Worm (Caenorhabditis elegans) whole organism, young adult: ENCODE measurements around the gene pyk-2.

Experiments used
- B0336.3 ChIP-seq: fragments of 200-800 bp; sonication (Bioruptor generic); IDR thresholded peaks from 2 replicates; pipeline ENCODE4 v1.3.6; 2022; ENCODE audit warnings: missing genetic modification characterization, missing compliant biosample characterization
- F33H1.4 ChIP-seq: fragments of 200-800 bp; sonication (Bioruptor generic); IDR thresholded peaks from 2 replicates; pipeline ENCODE4 v1.3.6; 2022; ENCODE audit warnings: missing genetic modification reagents, missing genetic modification characterization, missing compliant biosample characterization
- F39B2.1 ChIP-seq: fragments of 200-800 bp; sonication (Bioruptor generic); IDR thresholded peaks from 2 replicates; pipeline ENCODE4 v1.3.6; 2022; ENCODE audit warnings: missing genetic modification reagents, missing genetic modification characterization, missing compliant biosample characterization
- F55B11.4 ChIP-seq: sonication (generic microtip); optimal IDR thresholded peaks from 2 replicates; lab custom pipeline; 2016; ENCODE audit warnings: missing compliant biosample characterization, missing genetic modification characterization, borderline replicate concordance; ENCODE audit not compliant: insufficient read depth
- Y56A3A.18 ChIP-seq: fragments of 200-800 bp; sonication (Bioruptor generic); IDR thresholded peaks from 2 replicates; pipeline ENCODE4 v1.3.6; 2022; ENCODE audit warnings: missing genetic modification reagents, missing genetic modification characterization, missing compliant biosample characterization
- Y67H2A.10 ChIP-seq: fragments of 200-800 bp; sonication (Bioruptor generic); conservative IDR thresholded peaks from 2 replicates; pipeline ENCODE4 v1.3.6; 2022; ENCODE audit warnings: missing genetic modification reagents, missing genetic modification characterization, missing compliant biosample characterization
- Y79H2A.3 ChIP-seq: fragments of 200-800 bp; sonication (Bioruptor generic); conservative IDR thresholded peaks from 2 replicates; pipeline ENCODE4 v1.3.6; 2022; ENCODE audit warnings: missing genetic modification reagents, missing genetic modification characterization, missing compliant biosample characterization
- ZK185.1 ChIP-seq: sonication (generic microtip); optimal IDR thresholded peaks from 2 replicates; lab custom pipeline; 2016; ENCODE audit warnings: mild to moderate bottlenecking, missing genetic modification characterization, missing compliant biosample characterization; ENCODE audit not compliant: poor library complexity, severe bottlenecking
- ama-1 ChIP-seq, 3 experiments: fragments of 150-350 bp in 1 of 3; sonication (generic microtip) in 2 of 3; optimal IDR thresholded peaks; 2 replicates each; lab custom pipeline; 2014 to 2018; ENCODE audit warnings: missing biosample characterization in 2 of 3, missing genetic modification characterization in 2 of 3, missing genetic modification reagents in 2 of 3
- aptf-2 ChIP-seq: fragments of 200-800 bp; sonication (Bioruptor generic); conservative IDR thresholded peaks from 2 replicates; pipeline ENCODE4 v1.3.6; 2022; ENCODE audit warnings: missing genetic modification reagents, missing genetic modification characterization, missing compliant biosample characterization
- atf-7 ChIP-seq: sonication (generic microtip); optimal IDR thresholded peaks from 2 replicates; lab custom pipeline; 2017; ENCODE audit warnings: mild to moderate bottlenecking, missing genetic modification characterization, missing compliant biosample characterization
- attf-5 ChIP-seq: fragments of 200-800 bp; sonication (Bioruptor generic); optimal IDR thresholded peaks from 2 replicates; lab custom pipeline; 2018; ENCODE audit warnings: mild to moderate bottlenecking, missing genetic modification characterization, missing compliant biosample characterization
- bed-1 ChIP-seq: fragments of 200-800 bp; sonication (Bioruptor generic); IDR thresholded peaks from 2 replicates; pipeline ENCODE4 v1.3.6; 2022; ENCODE audit warnings: missing genetic modification reagents, missing genetic modification characterization, missing compliant biosample characterization
- cebp-1 ChIP-seq, 2 experiments: fragments of 200-800 bp in 1 of 2; sonication (Bioruptor generic) in 1 of 2; sonication (generic microtip) in 1 of 2; IDR thresholded peaks in 1 of 2; optimal IDR thresholded peaks in 1 of 2; 2 replicates each; pipeline versions ENCODE4 v1.3.6 to Lab custom; 2017 to 2022; ENCODE audit warnings: missing compliant biosample characterization in 2 of 2, missing genetic modification characterization in 2 of 2, mild to moderate bottlenecking in 1 of 2, missing genetic modification reagents in 1 of 2, moderate library complexity in 1 of 2
- ceh-27 ChIP-seq: fragments of 200-800 bp; sonication (Bioruptor generic); optimal IDR thresholded peaks from 2 replicates; lab custom pipeline; 2018; ENCODE audit warnings: mild to moderate bottlenecking, missing genetic modification characterization, moderate library complexity, missing compliant biosample characterization
- die-1 ChIP-seq: sonication (generic microtip); optimal IDR thresholded peaks from 2 replicates; lab custom pipeline; 2016; ENCODE audit warnings: missing genotype, mild to moderate bottlenecking, missing genetic modification characterization, missing compliant biosample characterization
- egl-18 ChIP-seq: fragments of 200-800 bp; sonication (Bioruptor generic); IDR thresholded peaks from 2 replicates; pipeline ENCODE4 v1.3.6; 2022; ENCODE audit warnings: missing genetic modification reagents, missing genetic modification characterization, missing compliant biosample characterization
- egl-44 ChIP-seq: fragments of 200-800 bp; sonication (Bioruptor generic); IDR thresholded peaks from 2 replicates; pipeline ENCODE4 v1.3.6; 2022; ENCODE audit warnings: missing genetic modification reagents, missing genetic modification characterization, missing compliant biosample characterization
- gei-17 ChIP-seq: fragments of 200-800 bp; sonication (Bioruptor generic); optimal IDR thresholded peaks from 2 replicates; lab custom pipeline; 2018; ENCODE audit warnings: mild to moderate bottlenecking, missing genetic modification characterization, missing compliant biosample characterization
- lin-26 ChIP-seq: fragments of 200-800 bp; sonication (Bioruptor generic); IDR thresholded peaks from 2 replicates; pipeline ENCODE4 v1.3.6; 2022; ENCODE audit warnings: missing genetic modification reagents, missing genetic modification characterization, missing compliant biosample characterization
- lin-54 ChIP-seq: fragments of 200-800 bp; sonication (Bioruptor generic); optimal IDR thresholded peaks from 2 replicates; lab custom pipeline; 2018; ENCODE audit warnings: mild to moderate bottlenecking, missing genetic modification characterization, missing compliant biosample characterization
- lir-1 ChIP-seq: fragments of 200-800 bp; sonication (Bioruptor generic); conservative IDR thresholded peaks from 2 replicates; pipeline ENCODE4 v1.3.6; 2022; ENCODE audit warnings: missing genetic modification reagents, missing genetic modification characterization, missing compliant biosample characterization
- lsy-27 ChIP-seq: sonication (generic microtip); optimal IDR thresholded peaks from 2 replicates; lab custom pipeline; 2017; ENCODE audit warnings: missing genetic modification characterization, mild to moderate bottlenecking, missing compliant biosample characterization, antibody characterized with exemption, missing genotype, borderline replicate concordance; ENCODE audit not compliant: insufficient read depth
- mel-28 ChIP-seq: sonication (generic microtip); optimal IDR thresholded peaks from 2 replicates; lab custom pipeline; 2016; ENCODE audit warnings: borderline replicate concordance, mild to moderate bottlenecking, missing genetic modification characterization, missing compliant biosample characterization
- mes-4 ChIP-seq: sonication (generic microtip); optimal IDR thresholded peaks from 2 replicates; lab custom pipeline; 2016; ENCODE audit warnings: missing genotype, missing genetic modification characterization, missing compliant biosample characterization
- nfya-2 ChIP-seq: fragments of 200-800 bp; sonication (Bioruptor generic); IDR thresholded peaks from 2 replicates; pipeline ENCODE4 v1.3.6; 2022; ENCODE audit warnings: missing genetic modification reagents, missing genetic modification characterization, missing compliant biosample characterization
- nhr-120 ChIP-seq: fragments of 200-800 bp; sonication (Bioruptor generic); IDR thresholded peaks from 2 replicates; pipeline ENCODE4 v1.3.6; 2022; ENCODE audit warnings: missing genetic modification characterization, missing compliant biosample characterization
- pha-4 ChIP-seq: fragments of 150-350 bp; sonication (generic microtip); optimal IDR thresholded peaks from 2 replicates; lab custom pipeline; 2014; ENCODE audit warnings: missing biosample characterization, missing genetic modification reagents, missing genetic modification characterization
- rcor-1 ChIP-seq: fragments of 200-800 bp; sonication (Bioruptor generic); IDR thresholded peaks from 2 replicates; pipeline ENCODE4 v1.3.6; 2022; ENCODE audit warnings: missing genetic modification reagents, missing genetic modification characterization, missing compliant biosample characterization
- repo-1 ChIP-seq: sonication (generic microtip); optimal IDR thresholded peaks from 2 replicates; lab custom pipeline; 2017; ENCODE audit warnings: mild to moderate bottlenecking, missing genetic modification characterization, missing compliant biosample characterization
- rpc-1 ChIP-seq, 2 experiments: fragments of 150-350 bp in 1 of 2; sonication (generic microtip) in 1 of 2; optimal IDR thresholded peaks; 2 replicates each; lab custom pipeline; 2014 to 2018; ENCODE audit warnings: missing biosample characterization in 1 of 2, missing genetic modification characterization in 1 of 2, missing genetic modification reagents in 1 of 2, missing genotype in 1 of 2
- sea-2 ChIP-seq: fragments of 200-800 bp; sonication (Bioruptor generic); IDR thresholded peaks from 2 replicates; pipeline ENCODE4 v1.3.6; 2022; ENCODE audit warnings: missing genetic modification characterization, missing compliant biosample characterization
- snpc-3.4 ChIP-seq: sonication (generic microtip); optimal IDR thresholded peaks from 2 replicates; lab custom pipeline; 2017; ENCODE audit warnings: missing genetic modification characterization, mild to moderate bottlenecking, missing compliant biosample characterization, antibody characterized with exemption, moderate library complexity, missing genotype, missing genetic modification reagents
- somi-1 ChIP-seq: fragments of 200-800 bp; sonication (Bioruptor generic); optimal IDR thresholded peaks from 2 replicates; lab custom pipeline; 2018; ENCODE audit warnings: mild to moderate bottlenecking, missing genetic modification characterization, missing compliant biosample characterization
- tbx-9 ChIP-seq: sonication (generic microtip); optimal IDR thresholded peaks from 2 replicates; lab custom pipeline; 2016; ENCODE audit warnings: borderline replicate concordance, missing genetic modification characterization, inconsistent platforms, missing compliant biosample characterization
- unc-62 ChIP-seq: fragments of 150-350 bp; optimal IDR thresholded peaks from 2 replicates; lab custom pipeline; 2014; ENCODE audit warnings: missing biosample characterization, missing genetic modification reagents, missing genetic modification characterization
- xnd-1 ChIP-seq: sonication (generic microtip); optimal IDR thresholded peaks from 2 replicates; lab custom pipeline; 2016; ENCODE audit warnings: missing genotype, missing genetic modification reagents, missing genetic modification characterization, missing compliant biosample characterization
- ztf-25 ChIP-seq: fragments of 200-800 bp; sonication (Bioruptor generic); IDR thresholded peaks from 2 replicates; pipeline ENCODE4 v1.3.6; 2022; ENCODE audit warnings: missing genetic modification reagents, missing genetic modification characterization, missing compliant biosample characterization

pyk-2 gene

ce11 chrIV:10891993-10892392, 17.7 kb upstream of the pyk-2 start, which contains the start of gene srlf-12:
srlf-12 (minus strand) TSS chrIV:10892093.
- no peak for TF ChIP-seq B0336.3
- no peak for TF ChIP-seq mes-4 (tag; lab: Kevin White, UChicago)
- no peak for TF ChIP-seq atf-7 (tag; lab: Kevin White, UChicago)
- TF ChIP-seq unc-62 = no peak
- no peak for TF ChIP-seq Y56A3A.18
- no peak for TF ChIP-seq die-1
- TF ChIP-seq egl-44 (GFP tag; lab: Robert Waterston, UW) = no peak
- TF ChIP-seq lin-54 = no peak

ce11 chrIV:10894255-10894654, 15.5 kb upstream of the pyk-2 start, which contains the start of gene srlf-14:
srlf-14 (minus strand) TSS chrIV:10894355.
- TF ChIP-seq ceh-27 (GFP tag; lab: Kevin White, UChicago) (no peak), sea-2 (GFP tag; lab: Robert Waterston, UW) (no peak), aptf-2 (GFP tag; lab: Robert Waterston, UW) (no peak), F55B11.4 (no peak), B0336.3 (no peak), Y79H2A.3 (GFP tag; lab: Robert Waterston, UW) (no peak), egl-18 (GFP tag; lab: Robert Waterston, UW) (no peak)

ce11 chrIV:10896512-10896911, 13.2 kb upstream of the pyk-2 start, which contains the start of gene srlf-13:
srlf-13 (minus strand) TSS chrIV:10896612.
- TF ChIP-seq ama-1 (optimal IDR thresholded peaks at IDR 0.05; lab: Kevin White, UChicago) (no peak), ama-1 (GFP tag; optimal IDR thresholded peaks at IDR 0.05; lab: Kevin White, UChicago) (no peak), rpc-1 (optimal IDR thresholded peaks at IDR 0.05; lab: Kevin White, UChicago) (no peak), rpc-1 (tag; optimal IDR thresholded peaks at IDR 0.05; lab: Kevin White, UChicago) (no peak), attf-5 (GFP tag; lab: Kevin White, UChicago) (no peak), Y67H2A.10 (GFP tag; lab: Robert Waterston, UW) (no peak), lir-1 (GFP tag; lab: Robert Waterston, UW) (no peak), tbx-9 (no peak), snpc-3.4 (tag; lab: Kevin White, UChicago) (no peak), nhr-120 (no peak), mel-28 (tag; lab: Kevin White, UChicago) (no peak), ZK185.1 (tag; lab: Kevin White, UChicago) (no peak), pha-4 (tag; lab: Kevin White, UChicago) (no peak), gei-17 (GFP tag; lab: Kevin White, UChicago) (no peak)
- TF ChIP-seq, all 124 proteins: peak for 0

- TF ChIP-seq ztf-25 = no peak
- TF ChIP-seq cebp-1 (GFP tag; IDR thresholded peaks at IDR 0.05; lab: Robert Waterston, UW) = no peak
- TF ChIP-seq cebp-1 (tag; optimal IDR thresholded peaks at IDR 0.05; lab: Kevin White, UChicago) = no peak
- TF ChIP-seq lsy-27 (tag; lab: Kevin White, UChicago) = no peak
- no peak for TF ChIP-seq snpc-3.4 (tag; lab: Kevin White, UChicago)
- TF ChIP-seq die-1 = no peak
- TF ChIP-seq F39B2.1 = no peak
- no peak for TF ChIP-seq nfya-2
- no peak for TF ChIP-seq somi-1 (GFP tag; lab: Kevin White, UChicago)
- TF ChIP-seq F33H1.4 (GFP tag; lab: Robert Waterston, UW) = no peak
- no peak for TF ChIP-seq bed-1 (GFP tag; lab: Robert Waterston, UW)
- TF ChIP-seq ceh-27 (GFP tag; lab: Kevin White, UChicago) = no peak
- TF ChIP-seq xnd-1 (tag; lab: Kevin White, UChicago) = no peak
- no peak for TF ChIP-seq lin-26 (GFP tag; lab: Robert Waterston, UW)
- TF ChIP-seq repo-1 (tag; lab: Kevin White, UChicago) = no peak
- no peak for TF ChIP-seq attf-5 (GFP tag; lab: Kevin White, UChicago)
- TF ChIP-seq rcor-1 = no peak
These were observed 11.6 kb upstream of the pyk-2 start for ce11 chrIV:10898160-10898559.
